Worm (Caenorhabditis elegans) whole organism, L2 larva: ENCODE measurements around the gene itm-2.

Experiments
- C34F6.9 ChIP-seq: fragments of 150-350 bp; optimal IDR thresholded peaks from 2 replicates; lab custom pipeline; 2014; ENCODE audit warnings: missing biosample characterization, missing genetic modification characterization
- F13H6.1 ChIP-seq: sonication (generic microtip); optimal IDR thresholded peaks from 2 replicates; lab custom pipeline; 2016; ENCODE audit warnings: missing genetic modification characterization, missing compliant biosample characterization
- R02D3.7 ChIP-seq: fragments of 150-350 bp; optimal IDR thresholded peaks from 2 replicates; lab custom pipeline; 2014; ENCODE audit warnings: missing biosample characterization, missing genetic modification characterization
- Y55F3AM.14 ChIP-seq: fragments of 200-800 bp; sonication (Bioruptor generic); optimal IDR thresholded peaks from 2 replicates; lab custom pipeline; 2018; ENCODE audit warnings: mild to moderate bottlenecking, missing genetic modification characterization, missing compliant biosample characterization
- alr-1 ChIP-seq: fragments of 150-350 bp; optimal IDR thresholded peaks from 2 replicates; lab custom pipeline; 2014; ENCODE audit warnings: missing biosample characterization, missing genetic modification characterization
- aly-2 ChIP-seq: fragments of 150-350 bp; optimal IDR thresholded peaks from 2 replicates; lab custom pipeline; 2014; ENCODE audit warnings: missing biosample characterization, missing genetic modification characterization
- ama-1 ChIP-seq: fragments of 150-350 bp; optimal IDR thresholded peaks from 2 replicates; lab custom pipeline; 2018; ENCODE audit warnings: inconsistent platforms
- blmp-1 ChIP-seq: sonication (generic microtip); optimal IDR thresholded peaks from 2 replicates; lab custom pipeline; 2017; ENCODE audit warnings: missing genetic modification characterization, mild to moderate bottlenecking, missing compliant biosample characterization, antibody characterized with exemption, moderate library complexity; ENCODE audit not compliant: insufficient read depth
- ceh-16 ChIP-seq: fragments of 150-350 bp; optimal IDR thresholded peaks from 2 replicates; lab custom pipeline; 2014; ENCODE audit warnings: missing biosample characterization, missing genetic modification characterization
- ceh-82 ChIP-seq: fragments of 150-350 bp; optimal IDR thresholded peaks from 2 replicates; lab custom pipeline; 2014; ENCODE audit warnings: missing biosample characterization, missing genetic modification characterization
- crh-2 ChIP-seq: sonication (generic microtip); optimal IDR thresholded peaks from 2 replicates; lab custom pipeline; 2017; ENCODE audit warnings: missing biosample characterization, missing genetic modification characterization
- dmd-4 ChIP-seq: sonication (generic microtip); optimal IDR thresholded peaks from 2 replicates; lab custom pipeline; 2017; ENCODE audit warnings: missing biosample characterization, missing genetic modification characterization
- egl-27 ChIP-seq: sonication (generic microtip); optimal IDR thresholded peaks from 3 replicates; lab custom pipeline; 2017; ENCODE audit warnings: missing biosample characterization, missing genetic modification reagents, missing genetic modification characterization
- elt-1 ChIP-seq: fragments of 150-350 bp; optimal IDR thresholded peaks from 2 replicates; lab custom pipeline; 2014; ENCODE audit warnings: missing biosample characterization, missing genetic modification characterization
- elt-3 ChIP-seq: sonication (generic microtip); optimal IDR thresholded peaks from 2 replicates; lab custom pipeline; 2017; ENCODE audit warnings: missing biosample characterization, missing genetic modification characterization
- fos-1 ChIP-seq: fragments of 150-350 bp; optimal IDR thresholded peaks from 2 replicates; lab custom pipeline; 2014; ENCODE audit warnings: missing biosample characterization, missing genetic modification characterization
- lin-11 ChIP-seq: fragments of 150-350 bp; sonication (generic microtip); optimal IDR thresholded peaks from 2 replicates; lab custom pipeline; 2014; ENCODE audit warnings: missing biosample characterization, missing genetic modification characterization, inconsistent platforms, mixed read lengths
- lin-13 ChIP-seq: fragments of 150-350 bp; optimal IDR thresholded peaks from 2 replicates; lab custom pipeline; 2014; ENCODE audit warnings: missing biosample characterization, missing genetic modification reagents, missing genetic modification characterization
- lin-39 ChIP-seq: fragments of 150-350 bp; optimal IDR thresholded peaks from 2 replicates; lab custom pipeline; 2014; ENCODE audit warnings: missing biosample characterization, missing genetic modification reagents, missing genetic modification characterization
- lsy-2 ChIP-seq, 2 experiments: fragments of 150-350 bp in 1 of 2; sonication (generic microtip) in 1 of 2; optimal IDR thresholded peaks; 2 replicates each; lab custom pipeline; 2014 to 2017; ENCODE audit warnings: missing biosample characterization in 2 of 2, missing genetic modification characterization in 2 of 2
- mab-5 ChIP-seq: fragments of 150-350 bp; optimal IDR thresholded peaks from 2 replicates; lab custom pipeline; 2014; ENCODE audit warnings: missing biosample characterization, missing genetic modification characterization
- mbf-1 ChIP-seq: sonication (generic microtip); optimal IDR thresholded peaks from 2 replicates; lab custom pipeline; 2017; ENCODE audit warnings: missing biosample characterization, missing genetic modification characterization
- mdl-1 ChIP-seq, 2 experiments: fragments of 150-350 bp in 1 of 2; sonication (generic microtip) in 1 of 2; optimal IDR thresholded peaks; 2 replicates each; lab custom pipeline; 2017; ENCODE audit warnings: missing biosample characterization in 2 of 2, missing genetic modification characterization in 2 of 2
- nhr-10 ChIP-seq: sonication (generic microtip); optimal IDR thresholded peaks from 2 replicates; lab custom pipeline; 2017; ENCODE audit warnings: missing biosample characterization, missing genetic modification characterization
- nhr-11 ChIP-seq: fragments of 150-350 bp; optimal IDR thresholded peaks from 2 replicates; lab custom pipeline; 2014; ENCODE audit warnings: missing biosample characterization, missing genetic modification characterization
- nhr-12 ChIP-seq: fragments of 150-350 bp; optimal IDR thresholded peaks from 2 replicates; lab custom pipeline; 2014; ENCODE audit warnings: missing biosample characterization, missing genetic modification characterization
- nhr-129 ChIP-seq: fragments of 150-350 bp; optimal IDR thresholded peaks from 2 replicates; lab custom pipeline; 2014; ENCODE audit warnings: missing biosample characterization, missing genetic modification characterization
- nhr-21 ChIP-seq: fragments of 150-350 bp; optimal IDR thresholded peaks from 2 replicates; lab custom pipeline; 2014; ENCODE audit warnings: missing biosample characterization, missing genetic modification characterization
- nhr-23 ChIP-seq: fragments of 150-350 bp; optimal IDR thresholded peaks from 2 replicates; lab custom pipeline; 2014; ENCODE audit warnings: missing biosample characterization, missing genetic modification reagents, missing genetic modification characterization
- nhr-237 ChIP-seq: fragments of 150-350 bp; optimal IDR thresholded peaks from 2 replicates; lab custom pipeline; 2014; ENCODE audit warnings: missing biosample characterization, missing genetic modification characterization
- nhr-25 ChIP-seq: fragments of 150-350 bp; sonication (generic microtip); optimal IDR thresholded peaks from 3 replicates; lab custom pipeline; 2014; ENCODE audit warnings: missing biosample characterization, missing genetic modification characterization
- nhr-6 ChIP-seq: fragments of 150-350 bp; optimal IDR thresholded peaks from 2 replicates; lab custom pipeline; 2014; ENCODE audit warnings: missing biosample characterization, missing genetic modification characterization
- nhr-77 ChIP-seq: fragments of 150-350 bp; optimal IDR thresholded peaks from 2 replicates; lab custom pipeline; 2014; ENCODE audit warnings: missing biosample characterization, missing genetic modification characterization
- peb-1 ChIP-seq: fragments of 150-350 bp; optimal IDR thresholded peaks from 2 replicates; lab custom pipeline; 2014; ENCODE audit warnings: missing biosample characterization, missing genetic modification characterization
- skn-1 ChIP-seq: sonication (generic microtip); optimal IDR thresholded peaks from 2 replicates; lab custom pipeline; 2017; ENCODE audit warnings: missing biosample characterization, missing genetic modification characterization
- sma-3 ChIP-seq: sonication (generic microtip); optimal IDR thresholded peaks from 2 replicates; lab custom pipeline; 2016; ENCODE audit warnings: missing genetic modification reagents, missing genetic modification characterization, missing compliant biosample characterization
- sma-9 ChIP-seq, 2 experiments: fragments of 150-350 bp in 1 of 2; sonication (generic microtip) in 1 of 2; optimal IDR thresholded peaks; 2 replicates each; lab custom pipeline; 2014 to 2016; ENCODE audit warnings: missing genetic modification characterization in 2 of 2, mild to moderate bottlenecking in 1 of 2, missing biosample characterization in 1 of 2, missing compliant biosample characterization in 1 of 2, missing genetic modification reagents in 1 of 2, moderate library complexity in 1 of 2
- snpc-4 ChIP-seq: fragments of 150-350 bp; optimal IDR thresholded peaks from 2 replicates; lab custom pipeline; 2014; ENCODE audit warnings: missing biosample characterization, missing genetic modification characterization
- unc-55 ChIP-seq: fragments of 150-350 bp; sonication (generic microtip); optimal IDR thresholded peaks from 3 replicates; lab custom pipeline; 2014; ENCODE audit warnings: missing biosample characterization, missing genetic modification reagents, missing genetic modification characterization
- unc-62 ChIP-seq: fragments of 150-350 bp; optimal IDR thresholded peaks from 2 replicates; lab custom pipeline; 2014; ENCODE audit warnings: missing biosample characterization, missing genetic modification reagents, missing genetic modification characterization
- zag-1 ChIP-seq: fragments of 150-350 bp; optimal IDR thresholded peaks from 2 replicates; lab custom pipeline; 2014; ENCODE audit warnings: missing biosample characterization, missing genetic modification characterization
- ztf-1 ChIP-seq: fragments of 200-800 bp; sonication (Bioruptor generic); conservative IDR thresholded peaks from 2 replicates; pipeline ENCODE4 v1.3.6; 2022; ENCODE audit warnings: missing genetic modification characterization, missing compliant biosample characterization
- ztf-11 ChIP-seq: sonication (generic microtip); optimal IDR thresholded peaks from 2 replicates; lab custom pipeline; 2017; ENCODE audit warnings: missing biosample characterization, missing genetic modification characterization
- ztf-4 ChIP-seq: fragments of 150-350 bp; optimal IDR thresholded peaks from 2 replicates; lab custom pipeline; 2014; ENCODE audit warnings: missing biosample characterization, missing genetic modification characterization

itm-2 gene

DNA sequence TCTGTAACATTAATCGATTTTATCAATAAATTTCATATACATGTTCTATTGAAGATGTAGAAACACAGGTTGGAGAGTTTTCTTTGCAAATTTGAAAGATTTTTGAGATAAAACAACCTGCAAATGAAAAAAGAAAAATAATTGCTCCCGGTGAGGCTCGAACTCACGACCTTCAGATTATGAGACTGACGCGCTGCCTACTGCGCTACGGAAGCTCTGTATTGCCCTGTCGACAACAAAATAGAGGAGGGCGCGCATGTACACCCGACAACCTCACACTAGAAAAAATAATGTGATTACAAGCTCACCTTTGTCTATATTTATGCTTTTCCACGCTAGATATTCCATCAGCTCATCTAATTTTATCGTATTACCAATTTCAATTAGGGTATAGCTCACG is 37.7 kb upstream of the itm-2 start:
- TF ChIP-seq nhr-11 (tag; lab: Kevin White, UChicago): no peak
- no peak for TF ChIP-seq lin-13 (GFP tag; lab: Kevin White, UChicago)
- TF ChIP-seq lin-11: no peak
- peak; percentile 42 for TF ChIP-seq nhr-129
- peak; percentile 8 for TF ChIP-seq fos-1 (tag; lab: Kevin White, UChicago)

DNA sequence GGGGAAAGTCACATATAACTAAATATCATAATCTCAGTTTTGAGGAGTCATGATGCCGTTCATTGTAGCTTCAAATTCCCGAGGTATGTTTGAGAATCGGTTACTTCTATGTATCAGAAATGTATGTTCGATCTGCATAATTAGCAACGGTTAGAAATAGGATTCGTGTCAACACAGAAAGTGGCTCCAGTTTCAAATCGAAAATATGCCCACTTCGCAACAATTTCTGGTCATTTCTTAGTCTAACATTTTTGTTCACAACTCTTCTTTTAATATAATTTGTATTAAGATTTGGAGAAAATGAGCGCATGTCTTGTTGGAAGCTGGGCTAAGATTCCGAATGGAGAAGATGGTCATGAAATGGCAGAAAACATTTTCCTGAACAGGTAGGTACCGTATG is 31.5 kb upstream of the itm-2 start, which contains the start of gene pks-1:
Gene pks-1 (plus strand): TSS at position 301 of the 400 bp plus-strand sequence.
- TF ChIP-seq dmd-4 (tag; lab: Kevin White, UChicago) (no peak), nhr-25 (tag; lab: Kevin White, UChicago) (no peak), crh-2 (tag; lab: Kevin White, UChicago) (no peak), ama-1 (no peak), snpc-4 (no peak), elt-3 (tag; lab: Kevin White, UChicago) (no peak), nhr-129 (no peak), peb-1 (tag; lab: Kevin White, UChicago) (no peak), ztf-1 (GFP tag; lab: Robert Waterston, UW) (no peak), R02D3.7 (tag; lab: Kevin White, UChicago) (no peak), ztf-11 (no peak), lin-11 (no peak), nhr-77 (tag; lab: Kevin White, UChicago) (no peak), unc-55 (no peak), alr-1 (tag; lab: Kevin White, UChicago) (no peak), sma-9 (GFP tag; optimal IDR thresholded peaks at IDR 0.05; lab: Kevin White, UChicago) (no peak), sma-9 (tag; optimal IDR thresholded peaks at IDR 0.05; lab: Kevin White, UChicago) (no peak), mab-5 (tag; lab: Kevin White, UChicago) (no peak)

DNA sequence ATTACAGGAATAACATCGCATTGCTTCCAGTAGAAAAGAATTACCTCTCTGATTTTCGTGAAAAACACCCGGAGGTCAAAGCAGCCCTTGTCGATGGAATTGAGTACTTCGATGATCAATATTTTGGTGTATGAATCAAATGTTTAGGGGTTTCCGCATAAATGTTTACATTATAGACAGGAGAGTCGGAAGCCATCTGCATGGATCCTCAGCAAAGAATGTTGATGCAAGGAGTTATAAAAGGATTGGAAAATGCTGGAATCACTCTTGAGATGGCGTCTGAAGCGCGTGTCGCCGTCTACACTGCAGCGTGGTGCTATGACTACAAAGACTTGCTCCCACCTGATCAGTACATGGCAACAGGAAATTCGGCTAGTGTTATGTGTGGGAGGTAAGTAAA is 30.7 kb upstream of the itm-2 start, which contains the start of gene C41A3.2:
Gene C41A3.2 (minus strand): TSS at position 101 of the 400 bp plus-strand sequence.
- TF ChIP-seq nhr-237 (tag; lab: Kevin White, UChicago): no peak
- TF ChIP-seq ama-1: no peak
- TF ChIP-seq lin-13 (GFP tag; lab: Kevin White, UChicago): no peak
- no peak for TF ChIP-seq ztf-4
- TF ChIP-seq zag-1 (tag; lab: Kevin White, UChicago): no peak

DNA sequence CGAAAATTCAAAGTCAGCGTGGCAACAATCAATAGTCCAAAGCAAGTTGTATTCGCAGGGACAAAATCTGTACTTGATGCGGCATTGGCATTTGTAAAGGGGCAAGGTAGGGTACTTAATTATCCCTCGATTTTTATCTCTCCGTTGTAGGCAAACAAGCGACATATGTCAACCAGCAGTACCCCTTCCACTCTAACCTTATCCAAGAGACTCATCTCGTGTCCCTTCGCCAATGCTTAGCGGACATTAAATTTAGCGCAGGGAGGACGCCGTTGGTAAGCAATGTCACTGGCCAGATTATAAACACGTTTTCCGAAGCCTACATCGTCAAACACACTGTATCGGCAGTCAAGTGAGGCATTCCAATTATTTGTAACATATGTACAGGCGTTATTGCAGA is 15.6 kb upstream of the itm-2 start:
- TF ChIP-seq Y55F3AM.14 (peak; percentile 89), snpc-4 (no peak), ztf-4 (peak; percentile 94), unc-55 (peak; percentile 99), nhr-10 (peak; percentile 96), skn-1 (tag; lab: Kevin White, UChicago) (peak; percentile 66), blmp-1 (tag; lab: Kevin White, UChicago) (peak; percentile 86), nhr-237 (tag; lab: Kevin White, UChicago) (peak; percentile 93), lin-13 (GFP tag; lab: Kevin White, UChicago) (peak; percentile 96), alr-1 (tag; lab: Kevin White, UChicago) (peak; percentile 83), elt-3 (tag; lab: Kevin White, UChicago) (no peak), nhr-11 (tag; lab: Kevin White, UChicago) (peak; percentile 76), ceh-16 (tag; lab: Kevin White, UChicago) (peak; percentile 99), nhr-77 (tag; lab: Kevin White, UChicago) (peak; percentile 96), C34F6.9 (tag; lab: Kevin White, UChicago) (peak; percentile 96), unc-62 (GFP tag; lab: Kevin White, UChicago) (peak; percentile 84), egl-27 (tag; lab: Kevin White, UChicago) (peak; percentile 90), ztf-11 (peak; percentile 51), crh-2 (tag; lab: Kevin White, UChicago) (peak; percentile 99), lin-39 (tag; lab: Kevin White, UChicago) (peak; percentile 95), nhr-129 (peak; percentile 100), ztf-1 (GFP tag; lab: Robert Waterston, UW) (no peak), nhr-6 (tag; lab: Kevin White, UChicago) (peak; percentile 98), nhr-21 (tag; lab: Kevin White, UChicago) (peak; percentile 99), dmd-4 (tag; lab: Kevin White, UChicago) (peak; percentile 73), mbf-1 (tag; lab: Kevin White, UChicago) (peak; percentile 68), mdl-1 (tag; optimal IDR thresholded peaks at IDR 0.05; lab: Kevin White, UChicago) (peak in 1 of 2 experiments; percentile 89), F13H6.1 (tag; lab: Kevin White, UChicago) (peak; percentile 99), ceh-82 (tag; lab: Kevin White, UChicago) (peak; percentile 94), aly-2 (peak; percentile 95), nhr-25 (tag; lab: Kevin White, UChicago) (peak; percentile 98), elt-1 (tag; lab: Kevin White, UChicago) (no peak), mab-5 (tag; lab: Kevin White, UChicago) (peak; percentile 96), sma-3 (GFP tag; lab: Kevin White, UChicago) (peak; percentile 99), nhr-12 (peak; percentile 58), nhr-23 (no peak), lsy-2 (tag; optimal IDR thresholded peaks at IDR 0.05; lab: Kevin White, UChicago) (peak; percentile 93 to 95), R02D3.7 (tag; lab: Kevin White, UChicago) (peak; percentile 74), fos-1 (tag; lab: Kevin White, UChicago) (peak; percentile 98), sma-9 (GFP tag; optimal IDR thresholded peaks at IDR 0.05; lab: Kevin White, UChicago) (peak; percentile 97), sma-9 (tag; optimal IDR thresholded peaks at IDR 0.05; lab: Kevin White, UChicago) (no peak)
